Worm (Caenorhabditis elegans): ENCODE measurements around the gene fozi-1.

fozi-1 gene

ce11 chrIII:9334174-9334573 is 52.6 kb downstream of the fozi-1 start, which contains the start of gene elo-4:
elo-4 (minus strand) TSS chrIII:9334274.
- TF ChIP-seq T23F11.4 (GFP tag; optimal IDR thresholded peaks at IDR 0.05) (no peak), pag-3 (tag; optimal IDR thresholded peaks at IDR 0.05; ENCODE audit: borderline replicate concordance) (no peak), nfya-1 (tag; optimal IDR thresholded peaks at IDR 0.05) (no peak), dmd-4 (tag; optimal IDR thresholded peaks at IDR 0.05; ENCODE audit: borderline replicate concordance) (no peak), ceh-9 (tag; optimal IDR thresholded peaks at IDR 0.05) (no peak)

DNA sequence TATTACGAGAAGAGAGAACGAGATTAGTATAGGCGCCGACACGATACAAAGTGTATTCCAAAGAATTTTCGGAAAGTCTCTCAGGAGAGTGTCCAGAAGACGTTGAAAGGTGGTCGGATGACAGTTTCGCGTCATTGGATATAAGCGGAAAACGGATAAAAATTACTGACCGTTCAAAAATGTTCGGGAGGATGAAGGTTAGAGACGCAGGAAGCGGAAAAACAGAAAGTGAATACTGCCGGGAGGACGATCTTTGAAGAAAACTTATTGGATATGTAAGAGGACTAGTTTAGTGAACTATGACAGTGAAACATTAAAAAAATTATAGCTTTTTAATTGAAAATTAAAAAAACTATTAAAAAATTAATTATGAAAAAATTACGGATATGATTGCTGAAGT is 53.5 kb downstream of the fozi-1 start:
- TF ChIP-seq C38D4.7 (GFP tag; optimal IDR thresholded peaks at IDR 0.05) (no peak), elt-4 (tag; optimal IDR thresholded peaks at IDR 0.05) (no peak), nfya-1 (tag; optimal IDR thresholded peaks at IDR 0.05) (no peak)

ce11 chrIII:9336807-9337206 is 55.2 kb downstream of the fozi-1 start:
- TF ChIP-seq odd-2 (tag; optimal IDR thresholded peaks at IDR 0.05) = no peak
- no peak for TF ChIP-seq madf-2 (tag; optimal IDR thresholded peaks at IDR 0.05)
- no peak for TF ChIP-seq hlh-15 (tag; optimal IDR thresholded peaks at IDR 0.05)
- TF ChIP-seq elt-4 (tag; optimal IDR thresholded peaks at IDR 0.05) = no peak
- TF ChIP-seq sox-4 (tag; optimal IDR thresholded peaks at IDR 0.05) = no peak
- no peak for TF ChIP-seq pha-2 (tag; optimal IDR thresholded peaks at IDR 0.05)
- TF ChIP-seq ztf-16 (tag; optimal IDR thresholded peaks at IDR 0.05) = no peak
- TF ChIP-seq pha-4 (tag; optimal IDR thresholded peaks at IDR 0.05) = no peak
- TF ChIP-seq K09A11.1 (tag; optimal IDR thresholded peaks at IDR 0.05; ENCODE audit: insufficient read depth) = no peak

DNA sequence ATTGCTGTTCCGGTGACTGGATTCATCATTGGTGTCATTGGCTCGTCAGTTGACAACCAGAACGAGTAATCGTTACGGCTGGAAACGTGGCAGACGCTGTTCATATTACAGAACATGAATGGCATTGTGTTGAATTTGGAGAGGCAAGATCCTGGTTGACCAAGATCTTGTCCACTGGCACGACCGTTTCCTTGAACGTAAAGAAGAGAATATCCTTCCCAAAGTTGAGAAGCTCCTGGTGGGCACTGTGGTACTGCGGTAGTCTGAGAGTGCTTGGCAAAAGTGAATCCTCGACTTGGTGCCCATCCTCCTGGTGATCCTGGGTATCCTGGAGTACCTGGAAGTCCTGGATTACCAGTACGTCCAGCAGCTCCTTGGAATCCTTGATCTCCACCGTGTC is 56.4 kb downstream of the fozi-1 start:
- no peak for TF ChIP-seq ceh-9 (tag; optimal IDR thresholded peaks at IDR 0.05)
- TF ChIP-seq ceh-19 (GFP tag; optimal IDR thresholded peaks at IDR 0.05) = no peak
- TF ChIP-seq rnt-1 (tag; optimal IDR thresholded peaks at IDR 0.05) = no peak
- TF ChIP-seq unc-3 (GFP tag; conservative IDR thresholded peaks at IDR 0.05) = no peak
- TF ChIP-seq unc-3 (tag; optimal IDR thresholded peaks at IDR 0.05) = no peak
- TF ChIP-seq pag-3 (tag; optimal IDR thresholded peaks at IDR 0.05; ENCODE audit: borderline replicate concordance) = no peak
- TF ChIP-seq ceh-2 (tag; optimal IDR thresholded peaks at IDR 0.05) = no peak
- no peak for TF ChIP-seq hlh-15 (tag; optimal IDR thresholded peaks at IDR 0.05)
- TF ChIP-seq lin-11 (tag; optimal IDR thresholded peaks at IDR 0.05) = no peak
- no peak for TF ChIP-seq fkh-10 (GFP tag; optimal IDR thresholded peaks at IDR 0.05)
- TF ChIP-seq pat-9 (tag; optimal IDR thresholded peaks at IDR 0.05) = no peak

DNA sequence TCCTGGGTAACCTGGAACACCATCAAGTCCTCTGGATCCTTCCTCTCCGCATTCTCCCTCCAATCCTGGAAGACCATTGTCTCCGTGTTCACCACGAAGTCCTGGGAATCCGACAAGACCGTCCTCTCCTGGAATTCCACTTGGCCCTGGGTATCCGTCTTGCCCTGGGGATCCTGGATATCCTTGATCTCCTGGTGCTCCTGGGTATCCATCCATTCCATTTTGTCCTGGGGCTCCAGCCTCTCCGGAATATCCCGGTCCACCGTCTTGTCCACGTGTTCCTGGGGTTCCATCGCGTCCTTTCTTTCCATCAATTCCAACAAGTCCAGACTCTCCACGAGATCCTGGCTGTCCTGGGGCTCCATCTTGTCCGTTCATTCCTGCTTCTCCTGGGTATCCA is 58.4 kb downstream of the fozi-1 start:
- TF ChIP-seq che-1 (tag; optimal IDR thresholded peaks at IDR 0.05) (no peak), fkh-10 (GFP tag; optimal IDR thresholded peaks at IDR 0.05) (no peak), C38D4.7 (GFP tag; optimal IDR thresholded peaks at IDR 0.05) (no peak), ceh-2 (tag; optimal IDR thresholded peaks at IDR 0.05) (no peak), ceh-30 (tag; optimal IDR thresholded peaks at IDR 0.05) (no peak), madf-2 (tag; optimal IDR thresholded peaks at IDR 0.05) (no peak), pqm-1 (tag; optimal IDR thresholded peaks at IDR 0.05) (no peak), ets-4 (tag; optimal IDR thresholded peaks at IDR 0.05) (no peak), K09A11.1 (tag; optimal IDR thresholded peaks at IDR 0.05; ENCODE audit: insufficient read depth) (no peak), unc-86 (tag; optimal IDR thresholded peaks at IDR 0.05) (no peak), unc-55 (GFP tag; optimal IDR thresholded peaks at IDR 0.05) (no peak), ceh-19 (GFP tag; optimal IDR thresholded peaks at IDR 0.05) (no peak), ttx-3 (tag; optimal IDR thresholded peaks at IDR 0.05) (no peak), sdc-2 (tag; optimal IDR thresholded peaks at IDR 0.05) (no peak), sox-4 (tag; optimal IDR thresholded peaks at IDR 0.05) (no peak), zip-5 (tag; optimal IDR thresholded peaks at IDR 0.05) (no peak), ceh-18 (tag; optimal IDR thresholded peaks at IDR 0.05) (no peak)
